Fruit fly (Drosophila melanogaster) whole organism: ENCODE results near the gene Atx2.

ENCODE experiments used
- CG8478 ChIP-seq: fragments of >200 bp; optimal IDR thresholded peaks from 2 replicates; lab custom pipeline; 2018; ENCODE audit warnings: inconsistent platforms
- Dll ChIP-seq: fragments of >200 bp; optimal IDR thresholded peaks from 2 replicates; lab custom pipeline; 2017
- EcR ChIP-seq, 2 experiments: fragments of >200 bp; optimal IDR thresholded peaks; 2 replicates each; lab custom pipeline; 2017; ENCODE audit warnings: missing biosample characterization in 2 of 2, missing genetic modification characterization in 2 of 2, missing genetic modification reagents in 2 of 2
- psq ChIP-seq: fragments of >200 bp; optimal IDR thresholded peaks from 2 replicates; lab custom pipeline; 2017
- usp ChIP-seq: fragments of >200 bp; optimal IDR thresholded peaks from 2 replicates; lab custom pipeline; 2017; ENCODE audit warnings: missing biosample characterization, missing genetic modification characterization, mixed read lengths

dm6 chr3R:15420375-15420931 lies 12.2 kb downstream of the Atx2 start:
- no peak for TF ChIP-seq usp (GFP tag; lab: Kevin White, UChicago)
- TF ChIP-seq CG8478 (lab: Kevin White, UChicago), result no peak
- no peak for TF ChIP-seq EcR (GFP tag; optimal IDR thresholded peaks at IDR 0.05; lab: Kevin White, UChicago)
- TF ChIP-seq Dll (lab: Kevin White, UChicago), result peak; percentile 46
- TF ChIP-seq psq (lab: Kevin White, UChicago), result no peak
